Fruit fly (Drosophila melanogaster) whole organism, embryonic: Measurements from ENCODE around the gene Tti1.
A peak's percentile ranks its signal among the peaks of the same experiment; 100 is the strongest.

Source experiments
- Blimp-1 ChIP-seq: fragments of 200-800 bp; sonication (Bioruptor generic); optimal IDR thresholded peaks from 3 replicates; lab custom pipeline; 2018; ENCODE audit warnings: missing biosample characterization, missing genetic modification characterization, mild to moderate bottlenecking, moderate library complexity, missing genetic modification reagents
- CG10366 ChIP-seq: fragments of 200-800 bp; sonication (Bioruptor generic); IDR thresholded peaks from 2 replicates; pipeline ENCODE4 v1.3.6; 2022; ENCODE audit warnings: missing biosample characterization, missing genetic modification characterization
- CG13624 ChIP-seq: fragments of 200-800 bp; sonication (Bioruptor generic); optimal IDR thresholded peaks from 2 replicates; lab custom pipeline; 2016; ENCODE audit warnings: missing biosample characterization, missing genetic modification characterization
- CG13775 ChIP-seq: fragments of 200-800 bp; sonication (Bioruptor generic); optimal IDR thresholded peaks from 3 replicates; lab custom pipeline; 2017; ENCODE audit warnings: missing biosample characterization, mild to moderate bottlenecking, missing genetic modification characterization
- CG14014 ChIP-seq: fragments of 200-800 bp; sonication (Bioruptor generic); IDR thresholded peaks from 2 replicates; pipeline ENCODE4 v1.3.6; 2022; ENCODE audit warnings: missing biosample characterization, missing genetic modification characterization
- CG14965 ChIP-seq: fragments of 200-800 bp; sonication (Bioruptor generic); optimal IDR thresholded peaks from 2 replicates; lab custom pipeline; 2016; ENCODE audit warnings: missing biosample characterization, missing genetic modification characterization, borderline replicate concordance
- CG1603 ChIP-seq: fragments of 200-800 bp; sonication (Bioruptor generic); optimal IDR thresholded peaks from 2 replicates; lab custom pipeline; 2019; ENCODE audit warnings: missing biosample characterization, mild to moderate bottlenecking, missing genetic modification characterization, moderate library complexity
- CG17328 ChIP-seq: fragments of 200-800 bp; sonication (Bioruptor generic); IDR thresholded peaks from 2 replicates; pipeline ENCODE4 v1.3.6; 2022; ENCODE audit warnings: missing biosample characterization, missing genetic modification characterization
- CG17359 ChIP-seq: fragments of 200-800 bp; sonication (Bioruptor generic); optimal IDR thresholded peaks from 3 replicates; lab custom pipeline; 2018; ENCODE audit warnings: missing biosample characterization, mild to moderate bottlenecking, missing genetic modification characterization, moderate library complexity
- CG2129 ChIP-seq: fragments of 200-800 bp; sonication (Bioruptor generic); IDR thresholded peaks from 2 replicates; pipeline ENCODE4 v1.3.6; 2022; ENCODE audit warnings: missing biosample characterization, missing genetic modification characterization; ENCODE audit not compliant: partially characterized antibody
- CG2202 ChIP-seq: fragments of 200-800 bp; sonication (Bioruptor generic); optimal IDR thresholded peaks from 2 replicates; lab custom pipeline; 2018; ENCODE audit warnings: missing biosample characterization, mild to moderate bottlenecking, missing genetic modification characterization
- CG2889 ChIP-seq: fragments of 200-800 bp; sonication (Bioruptor generic); IDR thresholded peaks from 3 replicates; pipeline ENCODE4 v1.3.6; 2022; ENCODE audit warnings: missing biosample characterization, missing genetic modification characterization
- CG3065 ChIP-seq: fragments of 200-800 bp; sonication (Bioruptor generic); optimal IDR thresholded peaks from 2 replicates; lab custom pipeline; 2016; ENCODE audit warnings: missing biosample characterization, missing genetic modification characterization
- CG32767 ChIP-seq: fragments of 200-800 bp; sonication (Bioruptor generic); IDR thresholded peaks from 2 replicates; pipeline ENCODE4 v1.3.6; 2022; ENCODE audit warnings: missing biosample characterization, missing genetic modification characterization
- CG32772 ChIP-seq: fragments of 200-800 bp; sonication (Bioruptor generic); IDR thresholded peaks from 2 replicates; pipeline ENCODE4 v1.3.6; 2022; ENCODE audit warnings: missing biosample characterization, missing genetic modification characterization
- CG7963 ChIP-seq: fragments of 200-800 bp; sonication (Bioruptor generic); IDR thresholded peaks from 3 replicates; pipeline ENCODE4 v1.3.6; 2022; ENCODE audit warnings: missing biosample characterization, missing genetic modification characterization; ENCODE audit not compliant: partially characterized antibody
- H15 ChIP-seq: fragments of 200-800 bp; sonication (Bioruptor generic); IDR thresholded peaks from 3 replicates; pipeline ENCODE4 v1.3.6; 2022; ENCODE audit warnings: missing biosample characterization, missing genetic modification characterization
- Hsf ChIP-seq: fragments of 200-800 bp; sonication (Bioruptor generic); optimal IDR thresholded peaks from 3 replicates; lab custom pipeline; 2016; ENCODE audit warnings: missing biosample characterization, missing genetic modification characterization
- Lpt ChIP-seq: fragments of >200 bp; optimal IDR thresholded peaks from 2 replicates; lab custom pipeline; 2018; ENCODE audit warnings: missing biosample characterization, missing genetic modification characterization
- Ssrp ChIP-seq: fragments of 200-800 bp; sonication (Bioruptor generic); optimal IDR thresholded peaks from 2 replicates; lab custom pipeline; 2018; ENCODE audit warnings: missing biosample characterization, mild to moderate bottlenecking, missing genetic modification characterization, moderate library complexity
- TFAM ChIP-seq: fragments of 200-800 bp; sonication (Bioruptor generic); optimal IDR thresholded peaks from 2 replicates; lab custom pipeline; 2017; ENCODE audit warnings: missing biosample characterization, missing genetic modification characterization, inconsistent platforms
- Trl ChIP-seq, 3 experiments: fragments of >200 bp in 2 of 3; fragments of 200-800 bp in 1 of 3; sonication (Bioruptor generic) in 1 of 3; optimal IDR thresholded peaks; 2 replicates in 1 of 3; 3 replicates in 2 of 3; lab custom pipeline; 2016 to 2017; ENCODE audit warnings: missing biosample characterization in 1 of 3, missing genetic modification characterization in 1 of 3
- Xrp1 ChIP-seq: fragments of 200-800 bp; sonication (Bioruptor generic); IDR thresholded peaks from 2 replicates; pipeline ENCODE4 v1.3.6; 2022; ENCODE audit warnings: missing biosample characterization, missing genetic modification characterization
- ash1 ChIP-seq: fragments of 200-800 bp; sonication (Bioruptor generic); optimal IDR thresholded peaks from 2 replicates; lab custom pipeline; 2018; ENCODE audit warnings: missing biosample characterization, mild to moderate bottlenecking, missing genetic modification characterization
- bcd ChIP-seq: fragments of 200-800 bp; sonication (Bioruptor generic); optimal IDR thresholded peaks from 2 replicates; lab custom pipeline; 2017; ENCODE audit warnings: missing biosample characterization, mild to moderate bottlenecking, missing genetic modification characterization
- cato ChIP-seq: fragments of 200-800 bp; sonication (Bioruptor generic); optimal IDR thresholded peaks from 2 replicates; lab custom pipeline; 2016; ENCODE audit warnings: missing biosample characterization, missing genetic modification characterization, borderline replicate concordance
- dimm ChIP-seq: fragments of 200-800 bp; sonication (Bioruptor generic); IDR thresholded peaks from 2 replicates; pipeline ENCODE4 v1.3.6; 2022; ENCODE audit warnings: missing biosample characterization, missing genetic modification characterization
- dm ChIP-seq: fragments of 200-800 bp; sonication (Bioruptor generic); optimal IDR thresholded peaks from 3 replicates; lab custom pipeline; 2016; ENCODE audit warnings: missing biosample characterization, missing genetic modification characterization
- dysf ChIP-seq: fragments of 200-800 bp; sonication (Bioruptor generic); IDR thresholded peaks from 3 replicates; pipeline ENCODE4 v1.3.6; 2022; ENCODE audit warnings: missing biosample characterization, missing genetic modification characterization
- exex ChIP-seq: fragments of 200-800 bp; sonication (Bioruptor generic); optimal IDR thresholded peaks from 4 replicates; lab custom pipeline; 2018; ENCODE audit warnings: missing biosample characterization, mild to moderate bottlenecking, missing genetic modification characterization, moderate library complexity
- gfzf ChIP-seq: fragments of 200-800 bp; sonication (Bioruptor generic); optimal IDR thresholded peaks from 2 replicates; lab custom pipeline; 2016; ENCODE audit warnings: missing biosample characterization, mild to moderate bottlenecking, missing genetic modification characterization, moderate library complexity
- inv ChIP-seq: fragments of 200-800 bp; sonication (Bioruptor generic); IDR thresholded peaks from 2 replicates; pipeline ENCODE4 v1.3.6; 2022; ENCODE audit warnings: missing biosample characterization, missing genetic modification characterization; ENCODE audit not compliant: partially characterized antibody
- lola ChIP-seq, 3 experiments: fragments of >200 bp in 2 of 3; fragments of 200-800 bp in 1 of 3; sonication (Bioruptor generic) in 1 of 3; optimal IDR thresholded peaks; 2 replicates each; lab custom pipeline; 2017 to 2019; ENCODE audit warnings: missing biosample characterization in 3 of 3, missing genetic modification characterization in 3 of 3, mild to moderate bottlenecking in 1 of 3, moderate library complexity in 1 of 3
- nerfin-1 ChIP-seq: fragments of 200-800 bp; sonication (Bioruptor generic); optimal IDR thresholded peaks from 3 replicates; lab custom pipeline; 2019; ENCODE audit warnings: missing biosample characterization, mild to moderate bottlenecking, missing genetic modification characterization, moderate library complexity
- tin ChIP-seq: fragments of 200-800 bp; sonication (Bioruptor generic); optimal IDR thresholded peaks from 3 replicates; lab custom pipeline; 2016; ENCODE audit warnings: missing biosample characterization, missing genetic modification characterization
- unpg ChIP-seq: fragments of 200-800 bp; sonication (Bioruptor generic); optimal IDR thresholded peaks from 3 replicates; lab custom pipeline; 2018; ENCODE audit warnings: missing biosample characterization, mild to moderate bottlenecking, missing genetic modification characterization, moderate library complexity
- vfl ChIP-seq: fragments of 200-800 bp; sonication (Bioruptor generic); optimal IDR thresholded peaks from 2 replicates; lab custom pipeline; 2016; ENCODE audit warnings: missing biosample characterization, missing genetic modification characterization

The Tti1 gene

dm6 chr3R:9767620-9768592 lies 13.4 kb upstream of the Tti1 start, which contains the start of gene Naa80 (continued):
- peak; percentile 88 for TF ChIP-seq CG13624 (GFP tag; lab: Kevin White, UChicago)
- TF ChIP-seq TFAM = no peak
- TF ChIP-seq Trl (optimal IDR thresholded peaks at IDR 0.05; lab: Kevin White, UChicago) = no peak
- peak; percentile 83 for TF ChIP-seq Trl (GFP tag; optimal IDR thresholded peaks at IDR 0.05; lab: Kevin White, UChicago)
- peak; percentile 84 for TF ChIP-seq CG1603 (tag; lab: Kevin White, UChicago)
- TF ChIP-seq Lpt (GFP tag; lab: Kevin White, UChicago) = no peak
- TF ChIP-seq CG2202 = no peak
- no peak for TF ChIP-seq dimm (GFP tag; lab: Robert Waterston, UW)
- peak; percentile 75 for TF ChIP-seq Hsf (GFP tag; lab: Kevin White, UChicago)
- no peak for TF ChIP-seq CG2129 (GFP tag; lab: Robert Waterston, UW)
- no peak for TF ChIP-seq CG7963 (GFP tag; lab: Robert Waterston, UW)
- TF ChIP-seq CG14965 (GFP tag; lab: Kevin White, UChicago) = peak; percentile 13
- peak; percentile 24; the same call in 1 of the 2 replicates for TF ChIP-seq CG32772 (GFP tag; lab: Robert Waterston, UW)
- no peak for TF ChIP-seq lola (GFP tag; optimal IDR thresholded peaks at IDR 0.05; lab: Kevin White, UChicago)
- TF ChIP-seq Ssrp = peak; percentile 12
- TF ChIP-seq exex = peak; percentile 49
- TF ChIP-seq ash1 (GFP tag; lab: Kevin White, UChicago) = peak; percentile 25
- peak; percentile 26 for TF ChIP-seq CG17359 (tag; lab: Kevin White, UChicago)
- TF ChIP-seq CG17328 (GFP tag; lab: Robert Waterston, UW) = no peak; the same call in 1 of the 2 replicates
- TF ChIP-seq CG32767 = 0 out of 2 replicates have a peak, but pooled peaks have one; percentile 25
- TF ChIP-seq CG2889 (GFP tag; lab: Robert Waterston, UW) = 0 out of 3 replicates have a peak, but pooled peaks have one; percentile 10
- TF ChIP-seq vfl = peak; percentile 77
- peak; percentile 36 for TF ChIP-seq CG3065 (GFP tag; lab: Kevin White, UChicago)
- peak; percentile 67 for TF ChIP-seq dm
- no peak for TF ChIP-seq Blimp-1 (GFP tag; lab: Kevin White, UChicago)
- TF ChIP-seq Xrp1 (GFP tag; lab: Robert Waterston, UW) = peak; percentile 59; the same call in 1 of the 2 replicates
- TF ChIP-seq CG14014 (GFP tag; lab: Robert Waterston, UW) = peak; percentile 60; the same call in 1 of the 2 replicates
- peak; percentile 41; the same call in 1 of the 2 replicates for TF ChIP-seq CG10366 (GFP tag; lab: Robert Waterston, UW)
- peak; percentile 44 for TF ChIP-seq cato (GFP tag; lab: Kevin White, UChicago)
- TF ChIP-seq unpg (GFP tag; lab: Kevin White, UChicago) = peak; percentile 37
- peak; percentile 28; the same call in 1 of the 2 replicates for TF ChIP-seq inv (GFP tag; lab: Robert Waterston, UW)
- peak; percentile 58 for TF ChIP-seq bcd
- TF ChIP-seq dysf (GFP tag; lab: Robert Waterston, UW) = peak; percentile 51; the same call in 1 of the 3 replicates
- TF ChIP-seq tin (GFP tag; lab: Kevin White, UChicago) = peak; percentile 71
- peak; percentile 38 for TF ChIP-seq gfzf
- peak; percentile 53; the same call in 1 of the 3 replicates for TF ChIP-seq H15 (GFP tag; lab: Robert Waterston, UW)
- peak; percentile 21 for TF ChIP-seq nerfin-1 (tag; lab: Kevin White, UChicago)
- TF ChIP-seq CG13775 = peak; percentile 9
